Fruit fly (Drosophila melanogaster): Measurements from ENCODE around the gene CG3527.
A peak's percentile ranks its signal among the peaks of the same experiment; 100 is the strongest.

CG3527 gene

dm6 chrX:4551717-4552116 is at the start of gene CG3527, which contains the start of gene CG11436:
CG3527 (plus strand) TSS chrX:4551973.
CG11436 (minus strand) TSS chrX:4551878.
- TF ChIP-seq CG8301 (tag; optimal IDR thresholded peaks at IDR 0.05) (no peak), CG17806 (tag; optimal IDR thresholded peaks at IDR 0.05) (no peak), fd96Ca (GFP tag; IDR thresholded peaks at IDR 0.05) (no peak), EcR (GFP tag; optimal IDR thresholded peaks at IDR 0.05) (peak; percentile 12), CG15710 (tag; optimal IDR thresholded peaks at IDR 0.05) (no peak)

dm6 chrX:4503542-4503941 is 48.2 kb upstream of the CG3527 start:
- TF ChIP-seq fd96Ca (GFP tag; IDR thresholded peaks at IDR 0.05) (0 out of 3 replicates have a peak, but pooled peaks have one; percentile 13), CG9948 (tag; optimal IDR thresholded peaks at IDR 0.05) (peak; percentile 40), CG4496 (GFP tag; IDR thresholded peaks at IDR 0.05) (no peak), CG14655 (GFP tag; optimal IDR thresholded peaks at IDR 0.05) (peak; percentile 44), Pif1B (GFP tag; optimal IDR thresholded peaks at IDR 0.05) (peak; percentile 27), CG13204 (GFP tag; optimal IDR thresholded peaks at IDR 0.05) (no peak), D1 (tag; optimal IDR thresholded peaks at IDR 0.05) (no peak), CG34367 (tag; optimal IDR thresholded peaks at IDR 0.05) (peak; percentile 27), CG32121 (GFP tag; IDR thresholded peaks at IDR 0.05) (no peak), CG17806 (tag; optimal IDR thresholded peaks at IDR 0.05) (peak; percentile 34), CG10348 (GFP tag; IDR thresholded peaks at IDR 0.05) (no peak), CG8301 (tag; optimal IDR thresholded peaks at IDR 0.05) (peak; percentile 20), Ets98B (GFP tag; IDR thresholded peaks at IDR 0.05) (no peak), CG12605 (GFP tag; IDR thresholded peaks at IDR 0.05) (0 out of 2 replicates have a peak, but pooled peaks have one; percentile 13), CG15710 (tag; optimal IDR thresholded peaks at IDR 0.05) (peak; percentile 39), CG8159 (tag; optimal IDR thresholded peaks at IDR 0.05) (peak; percentile 51), Pif1A (GFP tag; optimal IDR thresholded peaks at IDR 0.05) (peak; percentile 20)

DNA sequence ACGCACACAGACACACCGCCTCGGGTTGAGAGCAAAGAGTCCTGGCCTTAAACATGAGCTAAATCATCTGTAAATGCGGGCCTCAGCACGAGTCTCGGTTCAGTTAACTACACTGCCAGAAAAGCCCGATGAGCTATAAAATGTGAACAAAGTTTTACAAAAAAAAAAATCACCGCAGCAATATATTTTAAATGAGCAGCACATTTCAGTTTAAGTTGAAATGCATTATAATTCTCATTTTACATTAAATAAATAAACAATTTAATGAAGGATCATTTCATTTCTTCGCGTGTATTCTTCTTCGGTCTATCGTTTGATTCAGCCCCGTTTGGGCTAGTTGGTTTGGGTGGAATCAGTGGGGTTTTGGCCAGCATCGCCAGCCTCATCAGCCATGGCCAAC is 46.5 kb upstream of the CG3527 start:
- TF ChIP-seq CG9948 (tag; optimal IDR thresholded peaks at IDR 0.05), result no peak
- TF ChIP-seq CG13204 (GFP tag; optimal IDR thresholded peaks at IDR 0.05), result no peak
- TF ChIP-seq EcR (GFP tag; optimal IDR thresholded peaks at IDR 0.05), result no peak
- no peak for TF ChIP-seq CG15710 (tag; optimal IDR thresholded peaks at IDR 0.05)
- no peak for TF ChIP-seq CG17806 (tag; optimal IDR thresholded peaks at IDR 0.05)
- TF ChIP-seq CG14655 (GFP tag; optimal IDR thresholded peaks at IDR 0.05), result no peak
- no peak for TF ChIP-seq rn (GFP tag; IDR thresholded peaks at IDR 0.05)
- TF ChIP-seq CG4496 (GFP tag; IDR thresholded peaks at IDR 0.05), result no peak
- no peak for TF ChIP-seq Pif1B (GFP tag; optimal IDR thresholded peaks at IDR 0.05)
- no peak for TF ChIP-seq Pif1A (GFP tag; optimal IDR thresholded peaks at IDR 0.05)

DNA sequence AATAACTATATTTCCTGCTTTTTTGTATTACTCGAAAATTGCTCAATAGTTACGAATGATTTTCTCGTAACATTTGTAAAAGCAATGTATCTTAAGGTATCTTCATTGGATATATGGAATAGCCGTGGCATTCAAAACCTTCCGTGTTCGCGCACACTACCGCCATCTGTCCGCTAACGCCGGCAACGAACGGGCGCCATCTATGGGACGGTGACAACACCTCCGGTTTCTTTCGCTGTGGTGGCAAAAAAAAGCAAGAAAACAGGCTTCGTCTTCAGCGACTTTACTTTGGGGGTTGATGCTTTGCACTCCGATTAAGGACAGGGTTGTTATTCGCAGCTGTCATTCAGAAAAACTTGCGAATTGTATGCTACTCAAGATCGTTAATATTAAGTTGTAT is 44.7 kb upstream of the CG3527 start:
- no peak for TF ChIP-seq CG32121 (GFP tag; IDR thresholded peaks at IDR 0.05)
- peak; percentile 75 for TF ChIP-seq CG4496 (GFP tag; IDR thresholded peaks at IDR 0.05)
- peak; percentile 50 for TF ChIP-seq Snoo (tag; optimal IDR thresholded peaks at IDR 0.05)
- peak; percentile 3 for TF ChIP-seq Pif1B (GFP tag; optimal IDR thresholded peaks at IDR 0.05)
- peak; percentile 10 for TF ChIP-seq CG13204 (GFP tag; optimal IDR thresholded peaks at IDR 0.05)
- TF ChIP-seq rn (GFP tag; IDR thresholded peaks at IDR 0.05), result no peak
- peak; percentile 16 for TF ChIP-seq CG34367 (tag; optimal IDR thresholded peaks at IDR 0.05)
- peak; percentile 6 for TF ChIP-seq Pif1A (GFP tag; optimal IDR thresholded peaks at IDR 0.05)
- TF ChIP-seq CG14655 (GFP tag; optimal IDR thresholded peaks at IDR 0.05), result peak; percentile 34

DNA sequence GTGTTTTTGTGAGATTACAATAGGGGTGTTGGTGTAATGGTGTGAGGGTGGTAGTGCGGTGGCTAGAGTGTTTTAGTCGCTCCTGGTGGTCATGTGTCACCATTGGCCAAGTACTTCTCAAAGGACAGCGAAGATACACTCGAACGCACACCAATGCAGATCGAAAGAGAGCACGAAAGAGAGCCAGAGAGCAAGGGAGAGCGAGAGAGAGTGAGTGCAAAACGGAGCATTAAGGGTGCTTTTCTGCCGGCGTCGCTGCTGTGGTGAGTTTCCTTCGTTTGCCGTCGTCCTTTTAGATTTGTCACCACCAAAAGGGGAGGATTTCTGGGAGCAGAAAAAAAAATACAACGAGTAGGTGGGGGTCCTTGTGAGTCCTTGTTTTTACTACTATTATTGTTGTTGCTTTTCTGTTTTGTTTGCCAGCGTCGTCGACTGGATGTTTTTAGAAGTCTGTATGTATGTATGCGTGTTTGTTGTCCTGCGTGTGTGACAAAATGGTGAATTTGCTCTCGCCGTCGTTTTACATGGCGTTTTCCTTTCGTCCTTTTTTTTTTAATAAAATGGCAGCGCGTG is 43.6 kb upstream of the CG3527 start:
- TF ChIP-seq CG12605 (GFP tag; IDR thresholded peaks at IDR 0.05) (no peak), D1 (tag; optimal IDR thresholded peaks at IDR 0.05) (no peak), CG15710 (tag; optimal IDR thresholded peaks at IDR 0.05) (no peak), Ets98B (GFP tag; IDR thresholded peaks at IDR 0.05) (no peak)

- no peak for TF ChIP-seq rn (GFP tag; IDR thresholded peaks at IDR 0.05)
- no peak for TF ChIP-seq EcR (GFP tag; optimal IDR thresholded peaks at IDR 0.05)
- no peak for TF ChIP-seq CG10348 (GFP tag; IDR thresholded peaks at IDR 0.05)
- no peak for TF ChIP-seq CG32121 (GFP tag; IDR thresholded peaks at IDR 0.05)
Observed at dm6 chrX:4511575-4511974, 40.2 kb upstream of the CG3527 start.

DNA sequence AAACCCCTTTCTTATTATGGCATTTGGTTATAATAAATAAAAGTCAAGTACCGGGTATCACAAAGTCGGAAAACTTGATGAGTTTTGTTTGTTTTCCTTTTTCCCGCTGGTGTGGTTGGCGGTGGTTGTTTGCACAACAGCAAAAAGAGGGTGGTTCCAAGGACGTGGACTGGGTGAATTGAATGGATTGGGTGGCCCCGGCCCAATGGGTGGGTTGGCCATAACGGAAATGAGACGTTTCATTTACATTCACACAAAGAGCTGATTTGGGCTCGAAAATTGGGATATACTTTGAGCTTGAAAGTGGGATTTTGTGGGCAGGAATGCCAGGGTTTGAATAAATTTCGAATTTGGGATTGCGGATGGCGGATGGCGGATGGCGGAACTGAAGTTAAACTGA is 30.9 kb upstream of the CG3527 start:
- TF ChIP-seq CG12605 (GFP tag; IDR thresholded peaks at IDR 0.05) (no peak), CG32121 (GFP tag; IDR thresholded peaks at IDR 0.05) (no peak), D1 (tag; optimal IDR thresholded peaks at IDR 0.05) (no peak), CG4496 (GFP tag; IDR thresholded peaks at IDR 0.05) (no peak), CG8301 (tag; optimal IDR thresholded peaks at IDR 0.05) (no peak), CG15710 (tag; optimal IDR thresholded peaks at IDR 0.05) (no peak), Ets98B (GFP tag; IDR thresholded peaks at IDR 0.05) (no peak), CG13204 (GFP tag; optimal IDR thresholded peaks at IDR 0.05) (no peak), EcR (GFP tag; optimal IDR thresholded peaks at IDR 0.05) (no peak), Pif1A (GFP tag; optimal IDR thresholded peaks at IDR 0.05) (no peak), CG9948 (tag; optimal IDR thresholded peaks at IDR 0.05) (no peak), Snoo (tag; optimal IDR thresholded peaks at IDR 0.05) (no peak), gl (tag; optimal IDR thresholded peaks at IDR 0.05) (no peak), Pif1B (GFP tag; optimal IDR thresholded peaks at IDR 0.05) (no peak), CG34367 (tag; optimal IDR thresholded peaks at IDR 0.05) (no peak), fd96Ca (GFP tag; IDR thresholded peaks at IDR 0.05) (no peak)

Data from whole organism, pupa.